Fruit fly (Drosophila melanogaster): Measurements from ENCODE around the gene CG6565.
A peak's percentile ranks its signal among the peaks of the same experiment; 100 is the strongest.

The CG6565 gene

DNA sequence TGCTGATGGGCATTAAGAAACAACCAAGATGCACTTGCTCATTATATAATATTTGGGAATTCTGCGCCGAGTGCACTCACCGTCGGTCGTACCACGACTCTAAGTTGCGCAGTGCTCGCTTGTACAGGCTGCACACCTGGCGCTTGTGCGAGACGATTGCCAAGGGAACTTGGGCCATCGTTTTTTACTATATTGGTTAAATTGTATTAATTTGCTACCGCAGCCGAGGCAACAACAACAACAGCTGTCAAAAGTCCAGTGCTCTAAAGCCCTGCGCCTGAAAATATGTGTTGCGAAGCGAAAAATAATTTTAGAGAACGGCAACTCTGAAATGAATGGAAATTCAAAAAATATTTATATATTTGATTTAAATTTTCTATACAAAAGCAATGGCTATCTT, 3.1 kb upstream of the CG6565 start, which contains the start of gene ND-B22 (continued):
- TF ChIP-seq CG32006 (GFP tag; optimal IDR thresholded peaks at IDR 0.05) (no peak), Hr4 (GFP tag; optimal IDR thresholded peaks at IDR 0.05) (peak; percentile 0), Smox (GFP tag; optimal IDR thresholded peaks at IDR 0.05) (peak; percentile 24), fd59A (GFP tag; optimal IDR thresholded peaks at IDR 0.05) (no peak), lz (GFP tag; optimal IDR thresholded peaks at IDR 0.05) (peak; percentile 35), CG6792 (GFP tag; optimal IDR thresholded peaks at IDR 0.05) (no peak), cyc (GFP tag; optimal IDR thresholded peaks at IDR 0.05) (peak; percentile 49), esn (GFP tag; optimal IDR thresholded peaks at IDR 0.05) (peak; percentile 58), vri (GFP tag; optimal IDR thresholded peaks at IDR 0.05) (peak; percentile 75), CG4318 (GFP tag; optimal IDR thresholded peaks at IDR 0.05) (no peak), CG11294 (GFP tag; IDR thresholded peaks at IDR 0.05) (no peak), OdsH (GFP tag; optimal IDR thresholded peaks at IDR 0.05) (peak; percentile 27), Met (GFP tag; optimal IDR thresholded peaks at IDR 0.05) (peak; percentile 54), Eip93F (GFP tag; optimal IDR thresholded peaks at IDR 0.05) (no peak), topi (GFP tag; optimal IDR thresholded peaks at IDR 0.05) (peak; percentile 51), dac (GFP tag; optimal IDR thresholded peaks at IDR 0.05) (no peak), salr (GFP tag; optimal IDR thresholded peaks at IDR 0.05) (no peak), Ets21C (GFP tag; optimal IDR thresholded peaks at IDR 0.05) (peak; percentile 15), CG31627 (GFP tag; optimal IDR thresholded peaks at IDR 0.05) (peak; percentile 45)

DNA sequence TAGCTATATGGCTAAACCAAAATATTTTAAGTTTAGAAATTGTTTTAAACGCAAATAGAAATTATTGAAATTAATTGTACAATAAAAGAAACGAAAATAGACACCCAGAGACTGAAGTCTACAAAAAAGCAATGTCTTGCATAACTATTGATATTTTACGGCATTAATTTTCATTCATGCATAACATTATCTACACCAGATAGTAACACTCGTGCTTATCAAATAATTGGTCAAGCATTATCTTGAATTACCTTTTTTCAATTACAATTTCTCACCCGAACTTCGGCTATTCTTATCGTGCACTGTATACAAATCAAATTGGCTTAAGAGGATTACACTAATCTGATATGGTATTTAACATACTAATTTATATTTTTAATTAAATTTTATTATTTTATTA, 2.3 kb downstream of the CG6565 start:
- TF ChIP-seq OdsH (GFP tag; optimal IDR thresholded peaks at IDR 0.05) (no peak), Blimp-1 (GFP tag; optimal IDR thresholded peaks at IDR 0.05) (no peak), CG15336 (GFP tag; IDR thresholded peaks at IDR 0.05) (no peak), CG6808 (GFP tag; optimal IDR thresholded peaks at IDR 0.05) (no peak), Eip78C (GFP tag) (no peak), CG6792 (GFP tag; optimal IDR thresholded peaks at IDR 0.05) (no peak), esn (GFP tag; optimal IDR thresholded peaks at IDR 0.05) (no peak), acj6 (GFP tag; optimal IDR thresholded peaks at IDR 0.05) (no peak), vri (GFP tag; optimal IDR thresholded peaks at IDR 0.05) (no peak), CG9139 (GFP tag; optimal IDR thresholded peaks at IDR 0.05) (no peak), CG1621 (tag; optimal IDR thresholded peaks at IDR 0.05) (no peak), CG8119 (GFP tag; IDR thresholded peaks at IDR 0.05) (no peak), svp (GFP tag) (no peak), Ets96B (tag; optimal IDR thresholded peaks at IDR 0.05) (no peak), cyc (GFP tag; optimal IDR thresholded peaks at IDR 0.05) (no peak)

DNA sequence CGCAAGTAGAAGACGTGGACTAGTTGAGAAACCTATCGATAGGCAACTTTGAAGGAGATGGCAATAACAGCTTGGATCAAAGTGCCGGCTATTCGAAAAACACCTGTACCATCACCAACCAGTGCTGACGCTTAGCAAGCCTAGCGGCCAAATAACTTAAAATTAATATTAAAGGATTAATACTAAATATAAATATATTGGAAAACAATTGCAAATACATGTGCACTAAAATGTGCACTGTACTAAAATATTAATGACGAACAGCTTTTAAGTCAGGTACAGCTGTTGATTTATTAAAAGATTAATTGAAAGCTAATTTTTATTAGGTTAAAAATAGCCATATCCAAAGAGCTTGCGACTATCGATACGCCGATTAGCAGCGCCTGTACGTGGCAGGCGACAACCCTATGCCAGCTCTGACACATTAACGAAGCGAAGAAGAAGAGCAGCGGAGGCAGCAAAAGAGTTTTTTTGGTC, 4.7 kb downstream of the CG6565 start, which contains the start of the genes CG9302 and beta'COP:
Gene CG9302 (minus strand): TSS at position 51 of the 477 bp plus-strand sequence.
Gene beta'COP (plus strand): TSS at position 415 of the 477 bp plus-strand sequence.
- TF ChIP-seq Hr39 (GFP tag; optimal IDR thresholded peaks at IDR 0.05) (no peak), CG10631 (GFP tag; optimal IDR thresholded peaks at IDR 0.05) (peak; percentile 79), fd59A (GFP tag; optimal IDR thresholded peaks at IDR 0.05) (peak; percentile 16), eg (GFP tag; IDR thresholded peaks at IDR 0.05) (peak; percentile 28; the same call in 1 of the 3 replicates), CG6792 (GFP tag; optimal IDR thresholded peaks at IDR 0.05) (peak; percentile 45), cyc (GFP tag; optimal IDR thresholded peaks at IDR 0.05) (peak; percentile 46), lz (GFP tag; optimal IDR thresholded peaks at IDR 0.05) (peak; percentile 71), CG11762 (GFP tag; optimal IDR thresholded peaks at IDR 0.05; ENCODE audit: insufficient read depth) (peak; percentile 32), fkh (GFP tag; optimal IDR thresholded peaks at IDR 0.05) (no peak), CG11294 (GFP tag; IDR thresholded peaks at IDR 0.05) (peak; percentile 14; the same call in 1 of the 2 replicates), esn (GFP tag; optimal IDR thresholded peaks at IDR 0.05) (peak; percentile 67), Hr4 (GFP tag; optimal IDR thresholded peaks at IDR 0.05) (no peak), Sox15 (GFP tag; optimal IDR thresholded peaks at IDR 0.05) (peak; percentile 66), CG31627 (GFP tag; optimal IDR thresholded peaks at IDR 0.05) (peak; percentile 61), Eip78C (GFP tag) (no peak), CG15336 (GFP tag; IDR thresholded peaks at IDR 0.05) (no peak), Ets96B (tag; optimal IDR thresholded peaks at IDR 0.05) (peak; percentile 60), CG3032 (tag; optimal IDR thresholded peaks at IDR 0.05) (peak; percentile 78), dsx (GFP tag; optimal IDR thresholded peaks at IDR 0.05; ENCODE audit: poor library complexity, severe bottlenecking) (peak; percentile 56), CG34406 (GFP tag; optimal IDR thresholded peaks at IDR 0.05) (peak; percentile 48), Eip93F (GFP tag; optimal IDR thresholded peaks at IDR 0.05) (peak; percentile 21), CG6854 (GFP tag; optimal IDR thresholded peaks at IDR 0.05) (no peak), Sox14 (GFP tag; optimal IDR thresholded peaks at IDR 0.05) (no peak), achi (GFP tag; optimal IDR thresholded peaks at IDR 0.05) (peak; percentile 80), OdsH (GFP tag; optimal IDR thresholded peaks at IDR 0.05) (peak; percentile 74), acj6 (GFP tag; optimal IDR thresholded peaks at IDR 0.05) (peak; percentile 72), CG11902 (GFP tag; optimal IDR thresholded peaks at IDR 0.05) (peak; percentile 55), Gug (GFP tag; IDR thresholded peaks at IDR 0.05) (peak; percentile 47)
